Fruit fly (Drosophila melanogaster) whole organism, adult: ENCODE results near the gene CG13081.

Experiments used
- CG14711 ChIP-seq: fragments of 200-800 bp; sonication (Bioruptor generic); optimal IDR thresholded peaks from 2 replicates; lab custom pipeline; 2018; ENCODE audit warnings: missing biosample characterization, mild to moderate bottlenecking, missing genetic modification characterization, moderate library complexity
- Clk ChIP-seq: fragments of 200-800 bp; sonication (Bioruptor generic); optimal IDR thresholded peaks from 2 replicates; lab custom pipeline; 2017; ENCODE audit warnings: missing biosample characterization, missing genetic modification characterization
- Crg-1 ChIP-seq: fragments of 200-800 bp; sonication (Bioruptor generic); optimal IDR thresholded peaks from 2 replicates; lab custom pipeline; 2016; ENCODE audit warnings: missing biosample characterization, missing genetic modification characterization
- Hr96 ChIP-seq: fragments of 200-800 bp; sonication (Bioruptor generic); optimal IDR thresholded peaks from 2 replicates; lab custom pipeline; 2016; ENCODE audit warnings: missing biosample characterization, missing genetic modification characterization
- toe ChIP-seq: fragments of 200-800 bp; sonication (Bioruptor generic); optimal IDR thresholded peaks from 2 replicates; lab custom pipeline; 2016; ENCODE audit warnings: missing biosample characterization, missing genetic modification characterization

DNA sequence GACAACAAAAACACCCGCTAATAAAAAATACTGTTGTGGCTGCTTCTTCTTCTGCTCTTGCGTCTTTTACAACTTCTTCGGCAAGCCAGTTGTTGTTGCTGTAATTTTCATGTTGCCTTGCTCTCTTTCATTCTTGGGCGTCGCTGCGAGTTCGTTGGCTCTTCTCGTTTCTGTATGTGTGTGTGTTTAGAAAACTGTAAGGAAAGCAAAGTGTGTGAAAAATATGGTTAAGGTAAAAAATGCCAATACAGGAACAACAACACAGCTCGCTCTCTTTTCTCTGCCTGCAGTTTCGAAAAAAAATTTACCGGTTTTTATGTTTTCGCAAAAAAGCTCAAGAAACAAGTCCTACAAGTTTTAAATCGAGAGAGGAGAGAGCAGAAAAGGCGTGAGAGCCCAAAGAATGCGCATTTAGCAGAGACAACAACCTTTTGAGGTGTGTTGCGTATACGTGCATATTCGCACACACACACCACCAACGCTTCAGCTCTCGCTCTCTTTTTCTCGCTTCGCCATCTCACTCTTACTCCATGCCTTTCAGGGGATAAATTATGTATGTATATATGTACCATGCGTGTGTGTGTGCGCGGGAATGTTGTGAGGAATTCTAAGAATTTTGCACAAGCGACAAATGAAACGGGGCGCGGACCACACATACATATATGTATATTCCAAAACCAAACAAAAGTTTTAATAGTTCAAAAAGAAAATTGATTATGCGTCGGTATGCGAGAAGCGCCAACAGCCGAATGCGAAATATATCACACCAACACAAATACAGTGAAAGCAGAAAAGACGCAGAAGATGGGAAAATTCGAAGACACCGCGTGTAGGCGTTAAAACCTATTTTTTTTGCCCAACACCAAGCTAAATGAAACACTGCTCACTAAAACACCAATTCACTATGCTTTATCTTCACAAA is 31.4 kb downstream of the CG13081 start:
- TF ChIP-seq Crg-1 (GFP tag; lab: Kevin White, UChicago), result no peak
- no peak for TF ChIP-seq toe (GFP tag; lab: Kevin White, UChicago)
- no peak for TF ChIP-seq Hr96 (GFP tag; lab: Kevin White, UChicago)
- TF ChIP-seq CG14711 (tag; lab: Kevin White, UChicago), result no peak
- TF ChIP-seq Clk, result no peak
